Fruit fly (Drosophila melanogaster) whole organism, pupa: Measurements from ENCODE around the gene CG7497.

Source experiments
- CG10348 ChIP-seq: fragments of 200-800 bp; sonication (Bioruptor generic); IDR thresholded peaks from 2 replicates; pipeline ENCODE4 v1.3.6; 2022; ENCODE audit warnings: missing biosample characterization, missing genetic modification characterization
- CG12605 ChIP-seq: fragments of 200-800 bp; sonication (Bioruptor generic); IDR thresholded peaks from 2 replicates; pipeline ENCODE4 v1.3.6; 2022; ENCODE audit warnings: missing biosample characterization, missing genetic modification characterization
- CG13204 ChIP-seq: fragments of 200-800 bp; sonication (Bioruptor generic); optimal IDR thresholded peaks from 2 replicates; lab custom pipeline; 2018; ENCODE audit warnings: missing biosample characterization, mild to moderate bottlenecking, missing genetic modification characterization, moderate library complexity
- CG14655 ChIP-seq: fragments of 200-800 bp; sonication (Bioruptor generic); optimal IDR thresholded peaks from 3 replicates; lab custom pipeline; 2017; ENCODE audit warnings: mild to moderate bottlenecking, missing biosample characterization, missing genetic modification reagents, missing genetic modification characterization
- CG15710 ChIP-seq: fragments of 200-800 bp; sonication (Bioruptor generic); optimal IDR thresholded peaks from 2 replicates; lab custom pipeline; 2018; ENCODE audit warnings: missing biosample characterization, mild to moderate bottlenecking, missing genetic modification characterization, moderate library complexity
- CG17806 ChIP-seq: fragments of 200-800 bp; sonication (Bioruptor generic); optimal IDR thresholded peaks from 2 replicates; lab custom pipeline; 2018; ENCODE audit warnings: missing biosample characterization, mild to moderate bottlenecking, missing genetic modification characterization, moderate library complexity
- CG32121 ChIP-seq: fragments of 200-800 bp; sonication (Bioruptor generic); IDR thresholded peaks from 2 replicates; pipeline ENCODE4 v1.3.6; 2022; ENCODE audit warnings: missing biosample characterization, missing genetic modification characterization
- CG34367 ChIP-seq: fragments of 200-800 bp; sonication (Bioruptor generic); optimal IDR thresholded peaks from 2 replicates; lab custom pipeline; 2018; ENCODE audit warnings: missing biosample characterization, mild to moderate bottlenecking, missing genetic modification characterization
- CG4496 ChIP-seq: fragments of 200-800 bp; sonication (Bioruptor generic); IDR thresholded peaks from 3 replicates; pipeline ENCODE4 v1.3.6; 2022; ENCODE audit warnings: missing biosample characterization, missing genetic modification characterization
- CG8159 ChIP-seq: fragments of 200-800 bp; sonication (Bioruptor generic); optimal IDR thresholded peaks from 3 replicates; lab custom pipeline; 2018; ENCODE audit warnings: missing biosample characterization, mild to moderate bottlenecking, missing genetic modification characterization, moderate library complexity
- CG8301 ChIP-seq: fragments of 200-800 bp; sonication (Bioruptor generic); optimal IDR thresholded peaks from 2 replicates; lab custom pipeline; 2018; ENCODE audit warnings: missing biosample characterization, mild to moderate bottlenecking, missing genetic modification characterization
- CG9948 ChIP-seq: fragments of 200-800 bp; sonication (Bioruptor generic); optimal IDR thresholded peaks from 2 replicates; lab custom pipeline; 2018; ENCODE audit warnings: missing biosample characterization, mild to moderate bottlenecking, missing genetic modification characterization, moderate library complexity
- D1 ChIP-seq: fragments of 200-800 bp; sonication (Bioruptor generic); optimal IDR thresholded peaks from 2 replicates; lab custom pipeline; 2018; ENCODE audit warnings: missing biosample characterization, mild to moderate bottlenecking, missing genetic modification characterization, moderate library complexity
- EcR ChIP-seq: fragments of 200-800 bp; sonication (Bioruptor generic); optimal IDR thresholded peaks from 3 replicates; lab custom pipeline; 2019; ENCODE audit warnings: missing biosample characterization, missing genetic modification characterization, mild to moderate bottlenecking, moderate library complexity, missing genetic modification reagents
- Ets98B ChIP-seq: fragments of 200-800 bp; sonication (Bioruptor generic); IDR thresholded peaks from 2 replicates; pipeline ENCODE4 v1.3.6; 2022; ENCODE audit warnings: missing biosample characterization, missing genetic modification characterization
- Pif1A ChIP-seq: fragments of 200-800 bp; sonication (Bioruptor generic); optimal IDR thresholded peaks from 3 replicates; lab custom pipeline; 2016; ENCODE audit warnings: missing biosample characterization, missing genetic modification characterization
- Pif1B ChIP-seq: fragments of 200-800 bp; sonication (Bioruptor generic); optimal IDR thresholded peaks from 3 replicates; lab custom pipeline; 2016; ENCODE audit warnings: missing biosample characterization, missing genetic modification characterization
- Snoo ChIP-seq: fragments of 200-800 bp; sonication (Bioruptor generic); optimal IDR thresholded peaks from 3 replicates; lab custom pipeline; 2017; ENCODE audit warnings: missing biosample characterization, mild to moderate bottlenecking, missing genetic modification characterization, inconsistent platforms
- fd96Ca ChIP-seq: fragments of 200-800 bp; sonication (Bioruptor generic); IDR thresholded peaks from 3 replicates; pipeline ENCODE4 v1.3.6; 2022; ENCODE audit warnings: missing biosample characterization, missing genetic modification characterization
- gl ChIP-seq: fragments of 200-800 bp; sonication (Bioruptor generic); optimal IDR thresholded peaks from 2 replicates; lab custom pipeline; 2018; ENCODE audit warnings: missing biosample characterization, mild to moderate bottlenecking, missing genetic modification characterization
- rn ChIP-seq: fragments of 200-800 bp; sonication (Bioruptor generic); IDR thresholded peaks from 2 replicates; pipeline ENCODE4 v1.3.6; 2022; ENCODE audit warnings: missing biosample characterization, missing genetic modification characterization

The CG7497 gene

dm6 chr3L:17609068-17609382 is 24.2 kb upstream of the CG7497 start:
- TF ChIP-seq CG10348 (GFP tag; lab: Robert Waterston, UW) (no peak), CG9948 (tag; lab: Kevin White, UChicago) (no peak), Snoo (tag; lab: Kevin White, UChicago) (no peak), Ets98B (no peak), Pif1B (GFP tag; lab: Kevin White, UChicago) (no peak), CG13204 (GFP tag; lab: Kevin White, UChicago) (no peak), fd96Ca (no peak), gl (no peak), rn (no peak), CG8301 (tag; lab: Kevin White, UChicago) (no peak), CG4496 (GFP tag; lab: Robert Waterston, UW) (no peak), CG12605 (GFP tag; lab: Robert Waterston, UW) (no peak), CG15710 (no peak), CG34367 (no peak), D1 (tag; lab: Kevin White, UChicago) (no peak), CG17806 (no peak), CG32121 (GFP tag; lab: Robert Waterston, UW) (no peak), CG8159 (no peak)
- TF ChIP-seq, all 21 proteins: peak for 0

- TF ChIP-seq CG4496 (GFP tag; lab: Robert Waterston, UW) (peak; percentile 84), rn (peak; percentile 85), CG8159 (peak; percentile 83), Pif1B (GFP tag; lab: Kevin White, UChicago) (peak; percentile 85), CG9948 (tag; lab: Kevin White, UChicago) (peak; percentile 89), gl (no peak), Pif1A (GFP tag; lab: Kevin White, UChicago) (peak; percentile 87), fd96Ca (peak; percentile 87), Snoo (tag; lab: Kevin White, UChicago) (peak; percentile 96), CG17806 (peak; percentile 73), CG15710 (peak; percentile 72), CG14655 (peak; percentile 99), CG12605 (GFP tag; lab: Robert Waterston, UW) (peak; percentile 71), CG13204 (GFP tag; lab: Kevin White, UChicago) (no peak), CG8301 (tag; lab: Kevin White, UChicago) (peak; percentile 95), EcR (GFP tag; lab: Kevin White, UChicago) (no peak), CG34367 (peak; percentile 60), CG32121 (GFP tag; lab: Robert Waterston, UW) (peak; percentile 71), CG10348 (GFP tag; lab: Robert Waterston, UW) (peak; percentile 57; the same call in 1 of the 2 replicates), D1 (tag; lab: Kevin White, UChicago) (peak; percentile 57), Ets98B (peak; percentile 53; the same call in 1 of the 2 replicates)
These were observed 22.1 kb upstream of the CG7497 start for dm6 chr3L:17610896-17611711.

dm6 chr3L:17611864-17612505 is 21.3 kb upstream of the CG7497 start:
- peak; percentile 41 for TF ChIP-seq D1 (tag; lab: Kevin White, UChicago)
- no peak for TF ChIP-seq Snoo (tag; lab: Kevin White, UChicago)
- peak; percentile 37 for TF ChIP-seq gl
- peak; percentile 76 for TF ChIP-seq CG13204 (GFP tag; lab: Kevin White, UChicago)
- no peak for TF ChIP-seq Pif1A (GFP tag; lab: Kevin White, UChicago)
- peak; percentile 1 for TF ChIP-seq CG8159
- peak; percentile 65 for TF ChIP-seq CG12605 (GFP tag; lab: Robert Waterston, UW)
- TF ChIP-seq Ets98B: peak; percentile 64
- peak; percentile 56; the same call in 2 of the 3 replicates for TF ChIP-seq CG4496 (GFP tag; lab: Robert Waterston, UW)
- peak; percentile 100 for TF ChIP-seq EcR (GFP tag; lab: Kevin White, UChicago)
- TF ChIP-seq fd96Ca: peak; percentile 60

DNA sequence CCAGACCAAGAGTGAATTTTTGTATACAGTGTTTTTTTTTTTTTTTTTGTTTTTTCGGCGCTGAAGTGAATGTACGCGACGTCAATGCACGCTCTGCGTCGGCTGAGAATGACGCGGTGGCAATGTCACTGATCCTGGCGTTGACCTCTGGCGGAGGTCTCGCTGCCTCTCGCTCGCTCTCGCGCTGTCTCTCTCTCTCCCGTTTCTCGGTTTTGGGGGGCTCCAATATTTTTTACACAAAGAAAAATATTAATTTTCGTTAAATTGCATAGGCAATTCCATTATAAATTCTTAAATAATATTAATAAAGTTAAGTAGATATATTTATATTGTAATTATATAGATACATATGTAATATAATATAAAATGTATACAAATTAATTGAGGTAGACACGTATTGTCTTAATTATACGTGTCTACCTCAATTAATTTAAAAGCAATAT is 19.9 kb upstream of the CG7497 start:
- TF ChIP-seq EcR (GFP tag; lab: Kevin White, UChicago): peak; percentile 26
- TF ChIP-seq D1 (tag; lab: Kevin White, UChicago): no peak
- TF ChIP-seq Snoo (tag; lab: Kevin White, UChicago): peak; percentile 18
- TF ChIP-seq CG4496 (GFP tag; lab: Robert Waterston, UW): no peak
- TF ChIP-seq CG9948 (tag; lab: Kevin White, UChicago): no peak
- TF ChIP-seq CG12605 (GFP tag; lab: Robert Waterston, UW): no peak
- TF ChIP-seq fd96Ca: no peak

DNA sequence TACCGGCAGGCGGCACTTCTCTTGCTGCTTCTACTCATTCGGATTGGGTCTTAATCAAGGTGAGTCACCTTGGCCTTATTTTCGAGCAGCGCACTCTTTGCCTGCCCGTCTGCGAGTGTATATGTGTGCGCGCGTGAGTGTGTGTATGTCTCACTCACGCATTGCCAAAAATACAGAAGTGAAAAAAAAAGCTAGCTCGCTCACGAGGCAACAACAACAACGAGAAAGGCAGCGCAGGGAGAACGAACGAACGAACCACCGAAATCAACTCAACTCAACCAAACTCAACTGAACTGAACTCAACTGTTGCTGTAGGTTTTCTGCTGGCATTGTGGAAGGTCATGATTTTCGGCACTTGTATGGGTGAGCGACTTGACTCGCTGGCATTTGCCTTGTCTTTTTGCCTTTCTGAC is 19.3 kb upstream of the CG7497 start:
- TF ChIP-seq EcR (GFP tag; lab: Kevin White, UChicago): peak; percentile 32
- TF ChIP-seq CG8159: no peak
- no peak for TF ChIP-seq CG9948 (tag; lab: Kevin White, UChicago)
- TF ChIP-seq CG17806: no peak
- TF ChIP-seq fd96Ca: 0 out of 3 replicates have a peak, but pooled peaks have one; percentile 36

DNA sequence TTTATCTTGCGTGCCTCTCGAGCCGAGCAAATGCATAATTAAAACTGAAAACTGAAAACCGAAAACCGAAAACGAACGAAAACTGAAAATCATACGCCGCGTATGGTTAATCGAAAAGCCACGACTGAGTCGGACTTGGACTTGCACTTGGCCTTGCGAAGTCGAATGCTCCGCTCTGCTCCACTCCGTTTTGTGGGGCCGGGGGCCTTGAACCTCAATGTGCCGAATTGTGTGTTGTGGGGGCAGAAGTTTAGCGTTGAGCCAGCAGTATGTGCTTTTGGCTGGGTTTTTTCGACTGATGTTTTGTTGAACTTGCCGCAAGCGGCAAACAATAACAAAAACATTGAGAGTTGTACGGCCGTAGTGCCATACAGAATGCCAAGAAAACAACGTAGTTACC is 18.0 kb upstream of the CG7497 start:
- TF ChIP-seq CG9948 (tag; lab: Kevin White, UChicago): no peak
- no peak for TF ChIP-seq CG10348 (GFP tag; lab: Robert Waterston, UW)
- no peak for TF ChIP-seq CG4496 (GFP tag; lab: Robert Waterston, UW)
- TF ChIP-seq CG8159: no peak
- no peak for TF ChIP-seq CG12605 (GFP tag; lab: Robert Waterston, UW)
- no peak for TF ChIP-seq D1 (tag; lab: Kevin White, UChicago)
- TF ChIP-seq CG32121 (GFP tag; lab: Robert Waterston, UW): no peak
- TF ChIP-seq CG8301 (tag; lab: Kevin White, UChicago): no peak
- TF ChIP-seq Snoo (tag; lab: Kevin White, UChicago): no peak
- no peak for TF ChIP-seq CG17806
